Fruit fly (Drosophila melanogaster) whole organism, pupa: ENCODE results near the gene Chd1.

ENCODE experiments used
- CG13204 ChIP-seq: fragments of 200-800 bp; sonication (Bioruptor generic); optimal IDR thresholded peaks from 2 replicates; lab custom pipeline; 2018; ENCODE audit warnings: missing biosample characterization, mild to moderate bottlenecking, missing genetic modification characterization, moderate library complexity
- CG15710 ChIP-seq: fragments of 200-800 bp; sonication (Bioruptor generic); optimal IDR thresholded peaks from 2 replicates; lab custom pipeline; 2018; ENCODE audit warnings: missing biosample characterization, mild to moderate bottlenecking, missing genetic modification characterization, moderate library complexity
- CG17806 ChIP-seq: fragments of 200-800 bp; sonication (Bioruptor generic); optimal IDR thresholded peaks from 2 replicates; lab custom pipeline; 2018; ENCODE audit warnings: missing biosample characterization, mild to moderate bottlenecking, missing genetic modification characterization, moderate library complexity
- CG34367 ChIP-seq: fragments of 200-800 bp; sonication (Bioruptor generic); optimal IDR thresholded peaks from 2 replicates; lab custom pipeline; 2018; ENCODE audit warnings: missing biosample characterization, mild to moderate bottlenecking, missing genetic modification characterization
- CG4496 ChIP-seq: fragments of 200-800 bp; sonication (Bioruptor generic); IDR thresholded peaks from 3 replicates; pipeline ENCODE4 v1.3.6; 2022; ENCODE audit warnings: missing biosample characterization, missing genetic modification characterization
- CG8159 ChIP-seq: fragments of 200-800 bp; sonication (Bioruptor generic); optimal IDR thresholded peaks from 3 replicates; lab custom pipeline; 2018; ENCODE audit warnings: missing biosample characterization, mild to moderate bottlenecking, missing genetic modification characterization, moderate library complexity
- CG8301 ChIP-seq: fragments of 200-800 bp; sonication (Bioruptor generic); optimal IDR thresholded peaks from 2 replicates; lab custom pipeline; 2018; ENCODE audit warnings: missing biosample characterization, mild to moderate bottlenecking, missing genetic modification characterization
- D1 ChIP-seq: fragments of 200-800 bp; sonication (Bioruptor generic); optimal IDR thresholded peaks from 2 replicates; lab custom pipeline; 2018; ENCODE audit warnings: missing biosample characterization, mild to moderate bottlenecking, missing genetic modification characterization, moderate library complexity
- Ets98B ChIP-seq: fragments of 200-800 bp; sonication (Bioruptor generic); IDR thresholded peaks from 2 replicates; pipeline ENCODE4 v1.3.6; 2022; ENCODE audit warnings: missing biosample characterization, missing genetic modification characterization
- Pif1A ChIP-seq: fragments of 200-800 bp; sonication (Bioruptor generic); optimal IDR thresholded peaks from 3 replicates; lab custom pipeline; 2016; ENCODE audit warnings: missing biosample characterization, missing genetic modification characterization
- Pif1B ChIP-seq: fragments of 200-800 bp; sonication (Bioruptor generic); optimal IDR thresholded peaks from 3 replicates; lab custom pipeline; 2016; ENCODE audit warnings: missing biosample characterization, missing genetic modification characterization
- Snoo ChIP-seq: fragments of 200-800 bp; sonication (Bioruptor generic); optimal IDR thresholded peaks from 3 replicates; lab custom pipeline; 2017; ENCODE audit warnings: missing biosample characterization, mild to moderate bottlenecking, missing genetic modification characterization, inconsistent platforms
- fd96Ca ChIP-seq: fragments of 200-800 bp; sonication (Bioruptor generic); IDR thresholded peaks from 3 replicates; pipeline ENCODE4 v1.3.6; 2022; ENCODE audit warnings: missing biosample characterization, missing genetic modification characterization
- gl ChIP-seq: fragments of 200-800 bp; sonication (Bioruptor generic); optimal IDR thresholded peaks from 2 replicates; lab custom pipeline; 2018; ENCODE audit warnings: missing biosample characterization, mild to moderate bottlenecking, missing genetic modification characterization

- no peak for TF ChIP-seq CG34367 (tag; lab: Kevin White, UChicago)
- TF ChIP-seq CG17806 (tag; lab: Kevin White, UChicago) = no peak
- no peak for TF ChIP-seq Ets98B (GFP tag; lab: Robert Waterston, UW)
- TF ChIP-seq CG8301 (tag; lab: Kevin White, UChicago) = no peak
- TF ChIP-seq CG8159 = no peak
- TF ChIP-seq gl (tag; lab: Kevin White, UChicago) = no peak
- no peak for TF ChIP-seq fd96Ca (GFP tag; lab: Robert Waterston, UW)
- no peak for TF ChIP-seq CG4496 (GFP tag; lab: Robert Waterston, UW)
- TF ChIP-seq CG13204 = no peak
- TF ChIP-seq D1 (tag; lab: Kevin White, UChicago) = no peak
- TF ChIP-seq CG15710 (tag; lab: Kevin White, UChicago) = no peak
- no peak for TF ChIP-seq Pif1A
- TF ChIP-seq Snoo (tag; lab: Kevin White, UChicago) = no peak
- TF ChIP-seq Pif1B = no peak
Observed at dm6 chr2L:2930646-2931045, 56.9 kb downstream of the Chd1 start.
